Fruit fly (Drosophila melanogaster) whole organism, wandering third instar larva: ENCODE results near the gene CG33322.

Source experiments
- CG32264 ChIP-seq: fragments of 200-800 bp; sonication (Bioruptor generic); optimal IDR thresholded peaks from 2 replicates; lab custom pipeline; 2016; ENCODE audit warnings: missing biosample characterization, missing genetic modification characterization
- CrebA ChIP-seq: fragments of 200-800 bp; sonication (Bioruptor generic); optimal IDR thresholded peaks from 2 replicates; lab custom pipeline; 2016; ENCODE audit warnings: missing biosample characterization, mild to moderate bottlenecking, missing genetic modification characterization, borderline replicate concordance
- Dfd ChIP-seq: fragments of >200 bp; optimal IDR thresholded peaks from 2 replicates; lab custom pipeline; 2017; ENCODE audit warnings: missing biosample characterization, missing genetic modification characterization
- HLH106 ChIP-seq: fragments of 200-800 bp; optimal IDR thresholded peaks from 3 replicates; lab custom pipeline; 2019; ENCODE audit warnings: missing biosample characterization, mild to moderate bottlenecking, missing genetic modification characterization, moderate library complexity
- Hr78 ChIP-seq: fragments of >200 bp; optimal IDR thresholded peaks from 2 replicates; lab custom pipeline; 2017; ENCODE audit warnings: missing biosample characterization, missing genetic modification characterization
- Rel ChIP-seq, 2 experiments: fragments of 200-800 bp; sonication (Bioruptor generic) in 1 of 2; optimal IDR thresholded peaks; 2 replicates in 1 of 2; 3 replicates in 1 of 2; lab custom pipeline; 2016 to 2019; ENCODE audit warnings: mild to moderate bottlenecking in 2 of 2, missing biosample characterization in 2 of 2, missing genetic modification characterization in 2 of 2, moderate library complexity in 1 of 2
- Vsx2 ChIP-seq: fragments of 200-300, 225-300 bp; sonication (Bioruptor generic); optimal IDR thresholded peaks from 2 replicates; lab custom pipeline; 2018; ENCODE audit warnings: missing biosample characterization, missing genetic modification characterization; ENCODE audit not compliant: partially characterized antibody
- dsf ChIP-seq: sonication (Bioruptor generic); optimal IDR thresholded peaks from 2 replicates; lab custom pipeline; 2016; ENCODE audit warnings: missing biosample characterization, missing genetic modification characterization, borderline replicate concordance
- jim ChIP-seq: fragments of 175-275, 200-325 bp; sonication (Bioruptor generic); optimal IDR thresholded peaks from 2 replicates; lab custom pipeline; 2016; ENCODE audit warnings: missing biosample characterization, mild to moderate bottlenecking, missing genetic modification characterization
- pan ChIP-seq: fragments of >200 bp; optimal IDR thresholded peaks from 2 replicates; lab custom pipeline; 2017
- psq ChIP-seq: fragments of 200-800 bp; sonication (Bioruptor generic); optimal IDR thresholded peaks from 3 replicates; lab custom pipeline; 2017; ENCODE audit warnings: missing biosample characterization, mild to moderate bottlenecking, missing genetic modification characterization, moderate library complexity
- rgr ChIP-seq: fragments of 200-800 bp; sonication (Bioruptor generic); optimal IDR thresholded peaks from 3 replicates; lab custom pipeline; 2016; ENCODE audit warnings: missing biosample characterization, mild to moderate bottlenecking, missing genetic modification characterization
- tai ChIP-seq: sonication (Bioruptor generic); optimal IDR thresholded peaks from 2 replicates; lab custom pipeline; 2016; ENCODE audit warnings: missing biosample characterization, missing genetic modification characterization
- usp ChIP-seq: fragments of >200 bp; optimal IDR thresholded peaks from 2 replicates; lab custom pipeline; 2017; ENCODE audit warnings: missing biosample characterization, missing genetic modification characterization

DNA sequence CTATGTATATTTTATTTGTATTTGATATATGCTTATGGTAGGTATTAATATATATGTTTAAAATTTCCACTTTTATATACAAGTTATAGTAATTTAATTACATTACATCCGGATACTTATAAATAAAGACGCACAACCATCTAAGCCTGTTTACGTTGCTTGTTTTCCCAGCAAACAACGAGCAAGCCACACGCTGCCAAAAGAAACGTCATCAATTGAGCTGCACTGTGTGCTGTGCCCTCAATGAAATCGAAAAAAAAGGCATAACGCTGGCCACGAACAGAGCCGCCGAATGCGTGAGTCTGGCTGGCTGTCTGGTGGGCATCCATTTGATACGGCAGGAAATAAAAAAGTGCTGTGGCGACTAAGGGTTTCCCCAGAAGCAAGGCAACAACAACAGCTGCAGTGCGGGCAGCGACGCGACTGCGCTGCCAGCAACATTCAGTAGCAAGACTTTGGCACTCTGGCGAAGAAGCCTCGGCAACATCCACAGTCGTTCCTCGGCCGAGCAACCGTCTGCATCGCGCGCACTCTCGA lies 36.1 kb upstream of the CG33322 start, which contains the start of gene twit:
- TF ChIP-seq tai (GFP tag; lab: Kevin White, UChicago) = no peak
- no peak for TF ChIP-seq Dfd (GFP tag; lab: Kevin White, UChicago)
- TF ChIP-seq pan (lab: Kevin White, UChicago) = no peak
- TF ChIP-seq CrebA (GFP tag; lab: Kevin White, UChicago) = no peak
- TF ChIP-seq psq (GFP tag; lab: Kevin White, UChicago) = no peak
- TF ChIP-seq usp (GFP tag; lab: Kevin White, UChicago) = no peak
- no peak for TF ChIP-seq rgr
- no peak for TF ChIP-seq Vsx2 (GFP tag; lab: Kevin White, UChicago)
- no peak for TF ChIP-seq Hr78
- no peak for TF ChIP-seq CG32264 (GFP tag; lab: Kevin White, UChicago)
- no peak for TF ChIP-seq Rel (GFP tag; optimal IDR thresholded peaks at IDR 0.05; lab: Kevin White, UChicago)
- no peak for TF ChIP-seq Rel (tag; optimal IDR thresholded peaks at IDR 0.05; lab: Kevin White, UChicago)
- no peak for TF ChIP-seq HLH106 (tag; lab: Kevin White, UChicago)
- TF ChIP-seq dsf (GFP tag; lab: Kevin White, UChicago) = no peak
- TF ChIP-seq jim (GFP tag; lab: Kevin White, UChicago) = no peak
